Fruit fly (Drosophila melanogaster) whole organism, wandering third instar larva: ENCODE results near the gene CG5577.

Experiments
- Abd-B ChIP-seq: fragments of >200 bp; optimal IDR thresholded peaks from 2 replicates; lab custom pipeline; 2017; ENCODE audit warnings: missing biosample characterization, missing genetic modification characterization
- CrebA ChIP-seq: fragments of 200-800 bp; sonication (Bioruptor generic); optimal IDR thresholded peaks from 2 replicates; lab custom pipeline; 2016; ENCODE audit warnings: missing biosample characterization, mild to moderate bottlenecking, missing genetic modification characterization, borderline replicate concordance
- Dfd ChIP-seq: fragments of >200 bp; optimal IDR thresholded peaks from 2 replicates; lab custom pipeline; 2017; ENCODE audit warnings: missing biosample characterization, missing genetic modification characterization
- Dif ChIP-seq: fragments of 200-275, 200-300 bp; sonication (Bioruptor generic); optimal IDR thresholded peaks from 2 replicates; lab custom pipeline; 2018; ENCODE audit warnings: missing biosample characterization, missing genetic modification characterization; ENCODE audit not compliant: partially characterized antibody
- GATAd ChIP-seq: sonication (Bioruptor generic); optimal IDR thresholded peaks from 2 replicates; lab custom pipeline; 2016; ENCODE audit warnings: missing biosample characterization, missing genetic modification characterization
- HLH106 ChIP-seq: fragments of 200-800 bp; optimal IDR thresholded peaks from 3 replicates; lab custom pipeline; 2019; ENCODE audit warnings: missing biosample characterization, mild to moderate bottlenecking, missing genetic modification characterization, moderate library complexity
- Hnf4 ChIP-seq: fragments of 200-800 bp; sonication (Bioruptor generic); optimal IDR thresholded peaks from 2 replicates; lab custom pipeline; 2016; ENCODE audit warnings: missing biosample characterization, mild to moderate bottlenecking, missing genetic modification characterization
- Hr78 ChIP-seq: fragments of >200 bp; optimal IDR thresholded peaks from 2 replicates; lab custom pipeline; 2017; ENCODE audit warnings: missing biosample characterization, missing genetic modification characterization
- Hr83 ChIP-seq: fragments of 200-300 bp; sonication (Bioruptor generic); optimal IDR thresholded peaks from 2 replicates; lab custom pipeline; 2016; ENCODE audit warnings: missing biosample characterization, mild to moderate bottlenecking, missing genetic modification characterization, moderate library complexity; ENCODE audit not compliant: poor library complexity, severe bottlenecking
- Myc ChIP-seq: fragments of >200 bp; optimal IDR thresholded peaks from 2 replicates; lab custom pipeline; 2017
- N ChIP-seq: fragments of >200 bp; optimal IDR thresholded peaks from 2 replicates; lab custom pipeline; 2018; ENCODE audit warnings: missing biosample characterization, missing external identifiers, missing genetic modification characterization
- OdsH ChIP-seq: fragments of 200-800 bp; sonication (Bioruptor generic); optimal IDR thresholded peaks from 2 replicates; lab custom pipeline; 2016; ENCODE audit warnings: missing biosample characterization, mild to moderate bottlenecking, missing genetic modification characterization
- Rel ChIP-seq, 2 experiments: fragments of 200-800 bp; sonication (Bioruptor generic) in 1 of 2; optimal IDR thresholded peaks; 2 replicates in 1 of 2; 3 replicates in 1 of 2; lab custom pipeline; 2016 to 2019; ENCODE audit warnings: mild to moderate bottlenecking in 2 of 2, missing biosample characterization in 2 of 2, missing genetic modification characterization in 2 of 2, moderate library complexity in 1 of 2
- Sp1 ChIP-seq: fragments of 200-800 bp; sonication (Bioruptor generic); optimal IDR thresholded peaks from 3 replicates; lab custom pipeline; 2019; ENCODE audit warnings: missing biosample characterization, mild to moderate bottlenecking, missing genetic modification characterization, moderate library complexity
- Vsx2 ChIP-seq: fragments of 200-300, 225-300 bp; sonication (Bioruptor generic); optimal IDR thresholded peaks from 2 replicates; lab custom pipeline; 2018; ENCODE audit warnings: missing biosample characterization, missing genetic modification characterization; ENCODE audit not compliant: partially characterized antibody
- br ChIP-seq: fragments of 200-800 bp; sonication (Bioruptor generic); optimal IDR thresholded peaks from 2 replicates; lab custom pipeline; 2016; ENCODE audit warnings: missing biosample characterization, missing genetic modification characterization
- brk ChIP-seq: fragments of 200-800 bp; sonication (Bioruptor generic); optimal IDR thresholded peaks from 2 replicates; lab custom pipeline; 2016; ENCODE audit warnings: missing biosample characterization, mild to moderate bottlenecking, missing genetic modification characterization
- dl ChIP-seq, 2 experiments: fragments of 175-275, 200-275 bp in 1 of 2; fragments of 200-275 bp in 1 of 2; sonication (Bioruptor generic); optimal IDR thresholded peaks; lab custom pipeline; 2018; ENCODE audit warnings: mild to moderate bottlenecking in 2 of 2, missing biosample characterization in 2 of 2, missing genetic modification characterization in 2 of 2, moderate library complexity in 2 of 2; ENCODE audit not compliant: partially characterized antibody in 2 of 2, insufficient read depth in 1 of 2
- dsf ChIP-seq: sonication (Bioruptor generic); optimal IDR thresholded peaks from 2 replicates; lab custom pipeline; 2016; ENCODE audit warnings: missing biosample characterization, missing genetic modification characterization, borderline replicate concordance
- fru ChIP-seq: fragments of 200-800 bp; sonication (Bioruptor generic); optimal IDR thresholded peaks from 3 replicates; lab custom pipeline; 2016; ENCODE audit warnings: missing biosample characterization, mild to moderate bottlenecking, missing genetic modification characterization
- h ChIP-seq: fragments of 200-800 bp; sonication (Bioruptor generic); optimal IDR thresholded peaks from 3 replicates; lab custom pipeline; 2016; ENCODE audit warnings: missing biosample characterization, mild to moderate bottlenecking, missing genetic modification characterization
- jim ChIP-seq: fragments of 175-275, 200-325 bp; sonication (Bioruptor generic); optimal IDR thresholded peaks from 2 replicates; lab custom pipeline; 2016; ENCODE audit warnings: missing biosample characterization, mild to moderate bottlenecking, missing genetic modification characterization
- rgr ChIP-seq: fragments of 200-800 bp; sonication (Bioruptor generic); optimal IDR thresholded peaks from 3 replicates; lab custom pipeline; 2016; ENCODE audit warnings: missing biosample characterization, mild to moderate bottlenecking, missing genetic modification characterization
- sage ChIP-seq: fragments of 200-800 bp; sonication (Bioruptor generic); optimal IDR thresholded peaks from 2 replicates; lab custom pipeline; 2016; ENCODE audit warnings: missing biosample characterization, mild to moderate bottlenecking, missing genetic modification characterization
- sv ChIP-seq: fragments of 200-800 bp; sonication (Bioruptor generic); optimal IDR thresholded peaks from 3 replicates; lab custom pipeline; 2016; ENCODE audit warnings: missing biosample characterization, missing genetic modification characterization
- tai ChIP-seq: sonication (Bioruptor generic); optimal IDR thresholded peaks from 2 replicates; lab custom pipeline; 2016; ENCODE audit warnings: missing biosample characterization, missing genetic modification characterization
- usp ChIP-seq: fragments of >200 bp; optimal IDR thresholded peaks from 2 replicates; lab custom pipeline; 2017; ENCODE audit warnings: missing biosample characterization, missing genetic modification characterization
- woc ChIP-seq: sonication (Bioruptor generic); optimal IDR thresholded peaks from 2 replicates; lab custom pipeline; 2016; ENCODE audit warnings: missing biosample characterization, mild to moderate bottlenecking, missing genetic modification characterization

CG5577 gene

dm6 chr3L:17841085-17841606, at the start of gene CG5577:
Gene CG5577 (minus strand): TSS chr3L:17841427.
- TF ChIP-seq HLH106 (tag; lab: Kevin White, UChicago), result peak; percentile 38
- peak; percentile 10 for TF ChIP-seq br (GFP tag; lab: Kevin White, UChicago)
- no peak for TF ChIP-seq jim (GFP tag; lab: Kevin White, UChicago)
- no peak for TF ChIP-seq sv
- TF ChIP-seq h (GFP tag; lab: Kevin White, UChicago), result peak; percentile 51
- no peak for TF ChIP-seq Dfd (GFP tag; lab: Kevin White, UChicago)
- TF ChIP-seq dsf (GFP tag; lab: Kevin White, UChicago), result no peak
- peak; percentile 48 for TF ChIP-seq Dif
- peak; percentile 16 for TF ChIP-seq rgr (GFP tag; lab: Kevin White, UChicago)
- TF ChIP-seq OdsH (GFP tag; lab: Kevin White, UChicago), result peak; percentile 5
- TF ChIP-seq Sp1, result peak; percentile 47
- TF ChIP-seq Hr78 (GFP tag; lab: Kevin White, UChicago), result no peak
- peak; percentile 26 for TF ChIP-seq fru
- no peak for TF ChIP-seq Rel (GFP tag; optimal IDR thresholded peaks at IDR 0.05; lab: Kevin White, UChicago)
- TF ChIP-seq Rel (tag; optimal IDR thresholded peaks at IDR 0.05; lab: Kevin White, UChicago), result peak; percentile 33
- TF ChIP-seq tai (GFP tag; lab: Kevin White, UChicago), result no peak
- TF ChIP-seq woc (GFP tag; lab: Kevin White, UChicago), result peak; percentile 43
- no peak for TF ChIP-seq N (GFP tag; lab: Kevin White, UChicago)

DNA sequence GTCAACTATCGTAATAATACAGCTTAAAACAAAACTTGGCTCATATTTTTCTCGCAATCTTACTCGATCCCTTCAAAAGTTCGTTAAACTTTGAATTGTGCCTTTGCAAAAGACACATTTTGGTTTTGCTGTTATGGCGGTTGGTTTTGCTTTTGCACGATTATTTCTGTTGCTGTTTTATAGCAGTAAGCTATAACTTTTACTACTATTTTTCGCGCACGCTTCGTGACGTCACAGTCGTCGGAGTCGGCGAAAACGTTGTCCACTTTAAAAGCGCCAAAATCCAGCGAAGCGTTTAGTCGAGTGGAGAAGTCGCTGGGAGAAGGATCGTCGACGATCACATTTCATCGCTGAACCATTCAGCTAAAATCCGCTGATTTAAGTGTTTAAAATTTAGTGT, 46.2 kb upstream of the CG5577 start, which contains the start of gene CG7402:
TSS of gene CG7402 (plus strand) at position 313 of the 400 bp plus-strand sequence.
- TF ChIP-seq Hr83 (GFP tag; lab: Kevin White, UChicago), result no peak
- no peak for TF ChIP-seq N (GFP tag; lab: Kevin White, UChicago)

- TF ChIP-seq brk (GFP tag; lab: Kevin White, UChicago) (no peak), GATAd (no peak), Hnf4 (no peak)
These were observed 45.3 kb upstream of the CG5577 start, which contains the start of gene CG16775 for dm6 chr3L:17886545-17886944. Gene CG16775 (minus strand): TSS chr3L:17886645.

- TF ChIP-seq Rel (GFP tag; optimal IDR thresholded peaks at IDR 0.05; lab: Kevin White, UChicago) (no peak), Rel (tag; optimal IDR thresholded peaks at IDR 0.05; lab: Kevin White, UChicago) (peak; percentile 66), Abd-B (GFP tag; lab: Kevin White, UChicago) (no peak), CrebA (GFP tag; lab: Kevin White, UChicago) (no peak)
These were observed 43.0 kb upstream of the CG5577 start, which contains the start of gene CG5506 for dm6 chr3L:17884276-17884675. Gene CG5506 (minus strand): TSS chr3L:17884376.

DNA sequence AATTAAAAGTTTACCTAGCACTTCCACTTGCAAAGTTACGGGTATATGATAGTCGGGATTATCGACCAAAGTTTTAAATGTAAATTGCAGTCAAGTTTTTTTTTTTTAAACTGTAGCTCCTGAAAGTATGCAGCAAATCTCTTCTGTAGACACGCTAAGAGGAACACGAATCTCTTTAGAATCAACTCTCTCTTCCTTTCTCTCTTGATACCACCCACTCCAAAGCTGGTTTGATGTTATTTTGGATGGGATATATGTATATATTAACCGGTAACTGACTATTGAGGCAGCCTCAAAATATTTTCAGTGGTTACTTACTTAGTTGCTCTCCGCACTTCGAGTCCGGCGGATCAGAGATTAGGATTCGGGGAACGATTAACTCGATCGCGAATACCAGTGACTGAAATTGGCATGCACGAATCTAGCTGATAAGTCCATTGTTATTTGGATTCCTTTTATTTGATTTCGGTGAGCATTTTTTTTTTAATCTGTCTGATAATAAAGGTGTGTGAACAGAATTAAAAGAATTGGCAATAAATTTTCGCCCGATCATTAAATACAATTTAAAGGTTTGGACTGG, 37.6 kb upstream of the CG5577 start, which contains the start of gene CG7408:
TSS of gene CG7408 (plus strand) at position 316 of the 580 bp plus-strand sequence.
- TF ChIP-seq usp (GFP tag; lab: Kevin White, UChicago), result no peak
- peak; percentile 24 for TF ChIP-seq br (GFP tag; lab: Kevin White, UChicago)
- TF ChIP-seq Hr83 (GFP tag; lab: Kevin White, UChicago), result peak; percentile 12
- TF ChIP-seq dl (GFP tag; optimal IDR thresholded peaks at IDR 0.05; lab: Kevin White, UChicago; ENCODE audit: insufficient read depth in 1 of 2, partially characterized antibody in 2 of 2), result peak in 1 of 2 experiments; percentile 28
- TF ChIP-seq tai (GFP tag; lab: Kevin White, UChicago), result no peak
- TF ChIP-seq GATAd, result no peak
- peak; percentile 79 for TF ChIP-seq fru
- TF ChIP-seq sage (GFP tag; lab: Kevin White, UChicago), result no peak
- TF ChIP-seq sv, result no peak
- TF ChIP-seq OdsH (GFP tag; lab: Kevin White, UChicago), result no peak
- TF ChIP-seq CrebA (GFP tag; lab: Kevin White, UChicago), result peak; percentile 65
- no peak for TF ChIP-seq Vsx2 (GFP tag; lab: Kevin White, UChicago)
- no peak for TF ChIP-seq N (GFP tag; lab: Kevin White, UChicago)
- peak; percentile 49 for TF ChIP-seq h (GFP tag; lab: Kevin White, UChicago)
- peak; percentile 29 for TF ChIP-seq Myc (lab: Kevin White, UChicago)
- peak; percentile 37 for TF ChIP-seq Dif
- TF ChIP-seq Hnf4, result peak; percentile 28
